Fruit fly (Drosophila melanogaster): ENCODE measurements around the gene CG14088.

The CG14088 gene

dm6 chr3L:19291465-19292413, 21.3 kb upstream of the CG14088 start:
- TF ChIP-seq tai (GFP tag; optimal IDR thresholded peaks at IDR 0.05) (no peak), GATAd (GFP tag; optimal IDR thresholded peaks at IDR 0.05) (no peak), dl (GFP tag; optimal IDR thresholded peaks at IDR 0.05; ENCODE audit: insufficient read depth in 1 of 2, partially characterized antibody in 2 of 2) (no peak), foxo (GFP tag; optimal IDR thresholded peaks at IDR 0.05) (no peak), dmrt93B (GFP tag; optimal IDR thresholded peaks at IDR 0.05) (no peak), Mio (GFP tag; optimal IDR thresholded peaks at IDR 0.05) (no peak), Myc (optimal IDR thresholded peaks at IDR 0.05) (no peak), dsf (GFP tag; optimal IDR thresholded peaks at IDR 0.05; ENCODE audit: borderline replicate concordance) (no peak), CG9705 (GFP tag; optimal IDR thresholded peaks at IDR 0.05) (no peak), jim (GFP tag; optimal IDR thresholded peaks at IDR 0.05) (no peak), Hr83 (GFP tag; optimal IDR thresholded peaks at IDR 0.05; ENCODE audit: poor library complexity, severe bottlenecking) (no peak), sage (GFP tag; optimal IDR thresholded peaks at IDR 0.05) (peak; percentile 12), Dif (GFP tag; optimal IDR thresholded peaks at IDR 0.05; ENCODE audit: partially characterized antibody) (peak; percentile 7), Sp1 (GFP tag; optimal IDR thresholded peaks at IDR 0.05) (no peak), Rel (GFP tag; optimal IDR thresholded peaks at IDR 0.05) (no peak), Rel (tag; optimal IDR thresholded peaks at IDR 0.05) (peak; percentile 73)

DNA sequence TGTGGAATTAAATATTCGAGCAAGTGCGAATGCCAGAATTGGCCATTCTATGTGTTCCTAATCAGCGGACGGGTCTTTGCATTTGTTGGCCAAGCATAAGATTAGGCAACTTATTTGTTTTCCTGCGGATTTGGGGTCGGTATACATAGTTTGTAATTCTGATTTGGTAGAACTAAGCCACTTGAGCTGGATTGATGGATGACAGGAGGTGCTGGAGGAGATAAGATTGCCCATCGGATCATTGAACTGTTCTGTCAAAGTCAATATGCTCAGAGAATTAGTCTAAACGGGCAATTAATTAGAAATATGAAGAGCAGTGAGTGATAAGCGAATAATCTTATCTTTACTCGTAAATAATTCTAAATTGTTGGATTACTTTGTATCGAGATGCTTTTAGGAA, 19.0 kb upstream of the CG14088 start:
- TF ChIP-seq Hr83 (GFP tag; optimal IDR thresholded peaks at IDR 0.05; ENCODE audit: poor library complexity, severe bottlenecking) (no peak), rgr (GFP tag; optimal IDR thresholded peaks at IDR 0.05) (no peak), sage (GFP tag; optimal IDR thresholded peaks at IDR 0.05) (no peak), CG32264 (GFP tag; optimal IDR thresholded peaks at IDR 0.05) (no peak), GATAd (GFP tag; optimal IDR thresholded peaks at IDR 0.05) (no peak), HLH106 (tag; optimal IDR thresholded peaks at IDR 0.05) (no peak), sv (GFP tag; optimal IDR thresholded peaks at IDR 0.05) (no peak), OdsH (GFP tag; optimal IDR thresholded peaks at IDR 0.05) (no peak), usp (GFP tag; optimal IDR thresholded peaks at IDR 0.05) (no peak), tai (GFP tag; optimal IDR thresholded peaks at IDR 0.05) (no peak)

- TF ChIP-seq Hr78 (GFP tag; optimal IDR thresholded peaks at IDR 0.05) (no peak), Rel (GFP tag; optimal IDR thresholded peaks at IDR 0.05) (no peak), Rel (tag; optimal IDR thresholded peaks at IDR 0.05) (peak; percentile 80)
These were observed 18.0 kb upstream of the CG14088 start for dm6 chr3L:19288395-19288969.

dm6 chr3L:19280700-19281099, 10.3 kb upstream of the CG14088 start, which contains the start of gene CG14089:
CG14089 (minus strand) TSS chr3L:19280800.
- TF ChIP-seq HLH106 (tag; optimal IDR thresholded peaks at IDR 0.05) = no peak
- TF ChIP-seq brk (GFP tag; optimal IDR thresholded peaks at IDR 0.05) = no peak
- TF ChIP-seq sage (GFP tag; optimal IDR thresholded peaks at IDR 0.05) = no peak
- no peak for TF ChIP-seq foxo (GFP tag; optimal IDR thresholded peaks at IDR 0.05)
- TF ChIP-seq Dif (GFP tag; optimal IDR thresholded peaks at IDR 0.05; ENCODE audit: partially characterized antibody) = no peak

dm6 chr3L:19280283-19280682, 9.8 kb upstream of the CG14088 start:
- peak; percentile 98 for TF ChIP-seq Dfd (GFP tag; optimal IDR thresholded peaks at IDR 0.05)
- no peak for TF ChIP-seq dmrt93B (GFP tag; optimal IDR thresholded peaks at IDR 0.05)

DNA sequence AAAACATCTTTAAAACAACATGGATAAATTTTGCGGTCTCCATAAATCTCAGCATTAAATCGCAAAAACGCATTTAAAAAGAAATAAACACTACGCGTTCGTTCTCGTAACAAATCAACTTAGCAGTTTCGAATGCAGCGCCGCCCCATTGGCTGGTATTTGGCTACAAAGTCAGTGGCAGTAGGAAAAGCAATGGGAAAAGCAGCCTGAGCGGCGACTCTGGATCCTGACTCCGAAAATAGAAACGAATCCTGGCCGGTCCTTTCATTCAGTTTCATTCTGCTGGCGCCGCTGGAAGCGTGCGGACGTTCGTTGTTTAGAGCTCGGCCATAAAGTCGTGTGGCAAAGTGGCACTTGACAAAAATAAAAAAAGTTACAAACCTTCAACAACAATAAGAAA, 5.0 kb upstream of the CG14088 start, which contains the start of gene CG14086:
Gene CG14086 (plus strand): TSS at position 301 of the 400 bp plus-strand sequence.
- TF ChIP-seq h (GFP tag; optimal IDR thresholded peaks at IDR 0.05) (no peak), rgr (GFP tag; optimal IDR thresholded peaks at IDR 0.05) (no peak), Mio (GFP tag; optimal IDR thresholded peaks at IDR 0.05) (no peak)
